Worm (Caenorhabditis elegans) whole organism, L4 larva: Measurements from ENCODE around the gene prp-19.

Experiments used
- F10B5.3 ChIP-seq: sonication (generic microtip); optimal IDR thresholded peaks from 2 replicates; lab custom pipeline; 2016; ENCODE audit warnings: mild to moderate bottlenecking, missing genetic modification characterization, missing compliant biosample characterization
- F37D6.2 ChIP-seq: sonication (generic microtip); optimal IDR thresholded peaks from 2 replicates; lab custom pipeline; 2016; ENCODE audit warnings: mild to moderate bottlenecking, missing genetic modification characterization, missing compliant biosample characterization
- F44E2.7 ChIP-seq: fragments of 200-800 bp; sonication (Bioruptor generic); IDR thresholded peaks from 2 replicates; pipeline ENCODE4 v2.1.2; 2022; ENCODE audit warnings: missing genetic modification characterization, missing compliant biosample characterization
- ZK337.2 ChIP-seq: fragments of 200-800 bp; sonication (Bioruptor generic); IDR thresholded peaks from 2 replicates; pipeline ENCODE4 v1.3.6; 2022; ENCODE audit warnings: missing genetic modification reagents, missing genetic modification characterization, missing compliant biosample characterization
- ceh-20 ChIP-seq: fragments of 200-800 bp; sonication (Bioruptor generic); IDR thresholded peaks from 2 replicates; pipeline ENCODE4 v1.3.6; 2022; ENCODE audit warnings: missing genetic modification reagents, missing genetic modification characterization, missing compliant biosample characterization
- ceh-44 ChIP-seq: fragments of 200-800 bp; sonication (Bioruptor generic); IDR thresholded peaks from 2 replicates; pipeline ENCODE4 v1.3.6; 2022; ENCODE audit warnings: missing genetic modification reagents, missing genetic modification characterization, missing compliant biosample characterization
- ceh-62 ChIP-seq: sonication (generic microtip); optimal IDR thresholded peaks from 2 replicates; lab custom pipeline; 2017; ENCODE audit warnings: missing biosample characterization, missing genetic modification characterization
- ceh-82 ChIP-seq: sonication (generic microtip); optimal IDR thresholded peaks from 2 replicates; lab custom pipeline; 2017; ENCODE audit warnings: missing biosample characterization, missing genetic modification characterization
- cey-2 ChIP-seq: sonication (generic microtip); optimal IDR thresholded peaks from 3 replicates; lab custom pipeline; 2017; ENCODE audit warnings: missing genetic modification characterization, mild to moderate bottlenecking, missing compliant biosample characterization, antibody characterized with exemption, borderline replicate concordance; ENCODE audit not compliant: insufficient read depth
- daf-12 ChIP-seq: fragments of 150-350 bp; optimal IDR thresholded peaks from 2 replicates; lab custom pipeline; 2014; ENCODE audit warnings: missing biosample characterization, missing genetic modification reagents, missing genetic modification characterization
- dmd-8 ChIP-seq: fragments of 200-800 bp; sonication (Bioruptor generic); IDR thresholded peaks from 2 replicates; pipeline ENCODE4 v1.3.6; 2022; ENCODE audit warnings: missing genetic modification characterization, missing compliant biosample characterization
- duxl-1 ChIP-seq: sonication (generic microtip); optimal IDR thresholded peaks from 2 replicates; lab custom pipeline; 2016; ENCODE audit warnings: mild to moderate bottlenecking, missing genetic modification characterization, moderate library complexity, missing compliant biosample characterization; ENCODE audit not compliant: poor library complexity
- dve-1 ChIP-seq: sonication (generic microtip); optimal IDR thresholded peaks from 2 replicates; lab custom pipeline; 2017; ENCODE audit warnings: antibody characterized with exemption, mild to moderate bottlenecking, missing genetic modification characterization, missing compliant biosample characterization; ENCODE audit not compliant: insufficient read depth
- fkh-10 ChIP-seq: fragments of 150-350 bp; optimal IDR thresholded peaks from 2 replicates; lab custom pipeline; 2014; ENCODE audit warnings: missing biosample characterization, missing genetic modification reagents, missing genetic modification characterization
- fos-1 ChIP-seq: fragments of 150-350 bp; optimal IDR thresholded peaks from 2 replicates; lab custom pipeline; 2014; ENCODE audit warnings: missing biosample characterization, missing genetic modification characterization
- hlh-30 ChIP-seq: sonication (generic microtip); optimal IDR thresholded peaks from 2 replicates; lab custom pipeline; 2017; ENCODE audit warnings: antibody characterized with exemption, mild to moderate bottlenecking, missing genetic modification characterization, missing compliant biosample characterization; ENCODE audit not compliant: insufficient read depth
- hmg-1.1 ChIP-seq: fragments of 200-800 bp; sonication (Bioruptor generic); IDR thresholded peaks from 2 replicates; pipeline ENCODE4 v1.3.6; 2022; ENCODE audit warnings: missing genetic modification reagents, missing genetic modification characterization, missing compliant biosample characterization
- lin-13 ChIP-seq: fragments of 150-350 bp; optimal IDR thresholded peaks from 2 replicates; lab custom pipeline; 2014; ENCODE audit warnings: missing biosample characterization, missing genetic modification reagents, missing genetic modification characterization
- lin-39 ChIP-seq: fragments of 150-350 bp; optimal IDR thresholded peaks from 2 replicates; lab custom pipeline; 2014; ENCODE audit warnings: missing biosample characterization, missing genetic modification reagents, missing genetic modification characterization
- lir-3 ChIP-seq: sonication (generic microtip); optimal IDR thresholded peaks from 2 replicates; lab custom pipeline; 2016; ENCODE audit warnings: mild to moderate bottlenecking, missing genetic modification characterization, missing compliant biosample characterization
- lsy-2 ChIP-seq, 2 experiments: fragments of 150-350 bp in 1 of 2; sonication (generic microtip) in 1 of 2; optimal IDR thresholded peaks; 2 replicates each; lab custom pipeline; 2014 to 2017; ENCODE audit warnings: missing biosample characterization in 2 of 2, missing genetic modification characterization in 2 of 2
- mdl-1 ChIP-seq, 2 experiments: fragments of 150-350 bp in 1 of 2; sonication (generic microtip) in 1 of 2; optimal IDR thresholded peaks; 2 replicates each; lab custom pipeline; 2014 to 2017; ENCODE audit warnings: missing biosample characterization in 2 of 2, missing genetic modification characterization in 2 of 2
- mep-1 ChIP-seq: fragments of 150-350 bp; sonication (generic microtip); optimal IDR thresholded peaks from 3 replicates; lab custom pipeline; 2014; ENCODE audit warnings: missing biosample characterization, missing genetic modification characterization
- nhr-10 ChIP-seq: fragments of 150-350 bp; optimal IDR thresholded peaks from 2 replicates; lab custom pipeline; 2014; ENCODE audit warnings: missing biosample characterization, missing genetic modification characterization
- nhr-25 ChIP-seq: sonication (generic microtip); optimal IDR thresholded peaks from 2 replicates; lab custom pipeline; 2017; ENCODE audit warnings: missing genetic modification characterization, mild to moderate bottlenecking, missing compliant biosample characterization, antibody characterized with exemption, moderate library complexity, borderline replicate concordance; ENCODE audit not compliant: insufficient read depth
- nhr-41 ChIP-seq: fragments of 200-800 bp; sonication (Bioruptor generic); IDR thresholded peaks from 2 replicates; pipeline ENCODE4 v1.3.6; 2022; ENCODE audit warnings: missing genetic modification reagents, missing genetic modification characterization, missing compliant biosample characterization
- pha-4 ChIP-seq, 2 experiments: fragments of 150-350 bp in 1 of 2; fragments of 200-800 bp in 1 of 2; sonication (Bioruptor generic) in 1 of 2; IDR thresholded peaks in 1 of 2; optimal IDR thresholded peaks in 1 of 2; 2 replicates each; pipeline versions ENCODE4 v1.3.6 to Lab custom; 2014 to 2022; ENCODE audit warnings: missing genetic modification characterization in 2 of 2, missing genetic modification reagents in 2 of 2, missing biosample characterization in 1 of 2, missing compliant biosample characterization in 1 of 2
- rbr-2 ChIP-seq: sonication (generic microtip); optimal IDR thresholded peaks from 2 replicates; lab custom pipeline; 2016; ENCODE audit warnings: missing genotype, missing genetic modification characterization, missing compliant biosample characterization
- sdz-12 ChIP-seq: fragments of 200-800 bp; sonication (Bioruptor generic); optimal IDR thresholded peaks from 2 replicates; lab custom pipeline; 2018; ENCODE audit warnings: mild to moderate bottlenecking, missing genetic modification characterization, missing compliant biosample characterization
- set-16 ChIP-seq: fragments of 200-800 bp; sonication (Bioruptor generic); IDR thresholded peaks from 2 replicates; pipeline ENCODE4 v1.3.6; 2022; ENCODE audit warnings: missing genetic modification reagents, missing genetic modification characterization, missing compliant biosample characterization
- snpc-1.2 ChIP-seq: fragments of 200-800 bp; sonication (Bioruptor generic); IDR thresholded peaks from 2 replicates; pipeline ENCODE4 v1.3.6; 2022; ENCODE audit warnings: missing genetic modification reagents, missing genetic modification characterization, missing compliant biosample characterization
- spr-3 ChIP-seq: fragments of 200-800 bp; sonication (Bioruptor generic); optimal IDR thresholded peaks from 2 replicates; lab custom pipeline; 2018; ENCODE audit warnings: mild to moderate bottlenecking, missing genetic modification characterization, missing compliant biosample characterization
- tra-1 ChIP-seq: fragments of 200-800 bp; sonication (Bioruptor generic); IDR thresholded peaks from 2 replicates; pipeline ENCODE4 v1.3.6; 2022; ENCODE audit warnings: missing genetic modification reagents, missing genetic modification characterization, missing compliant biosample characterization
- unc-130 ChIP-seq: sonication (generic microtip); optimal IDR thresholded peaks from 2 replicates; lab custom pipeline; 2016; ENCODE audit warnings: missing genetic modification reagents, missing genetic modification characterization, missing compliant biosample characterization
- zag-1 ChIP-seq: fragments of 150-350 bp; optimal IDR thresholded peaks from 2 replicates; lab custom pipeline; 2014; ENCODE audit warnings: missing biosample characterization, missing genetic modification characterization
- zfp-3 ChIP-seq: fragments of 200-800 bp; sonication (Bioruptor generic); conservative IDR thresholded peaks from 2 replicates; pipeline ENCODE4 v1.3.6; 2022; ENCODE audit warnings: missing genetic modification reagents, missing genetic modification characterization, missing compliant biosample characterization
- zip-11 ChIP-seq: fragments of 200-800 bp; sonication (Bioruptor generic); IDR thresholded peaks from 2 replicates; pipeline ENCODE4 v1.3.6; 2022; ENCODE audit warnings: missing genetic modification characterization, missing compliant biosample characterization

The prp-19 gene

ce11 chrIII:5188426-5188825 is 16.6 kb upstream of the prp-19 start, which contains the start of gene K10D2.8:
Gene K10D2.8 (plus strand): TSS chrIII:5188726.
- TF ChIP-seq F44E2.7 (GFP tag; lab: Robert Waterston, UW): no peak
- no peak for TF ChIP-seq fkh-10 (GFP tag; lab: Kevin White, UChicago)
- TF ChIP-seq pha-4 (GFP tag; IDR thresholded peaks at IDR 0.05; lab: Robert Waterston, UW): no peak
- TF ChIP-seq pha-4 (tag; optimal IDR thresholded peaks at IDR 0.05; lab: Kevin White, UChicago): no peak
- TF ChIP-seq lsy-2 (tag; optimal IDR thresholded peaks at IDR 0.05; lab: Kevin White, UChicago): no peak
- TF ChIP-seq zfp-3 (GFP tag; lab: Robert Waterston, UW): no peak
- no peak for TF ChIP-seq sdz-12
- TF ChIP-seq spr-3 (GFP tag; lab: Kevin White, UChicago): no peak
- no peak for TF ChIP-seq ZK337.2 (GFP tag; lab: Robert Waterston, UW)
- no peak for TF ChIP-seq hmg-1.1 (GFP tag; lab: Robert Waterston, UW)
- TF ChIP-seq lin-39: no peak
- no peak for TF ChIP-seq daf-12 (tag; lab: Kevin White, UChicago)
- no peak for TF ChIP-seq ceh-20 (GFP tag; lab: Robert Waterston, UW)
- TF ChIP-seq ceh-44 (GFP tag; lab: Robert Waterston, UW): no peak
- no peak for TF ChIP-seq snpc-1.2 (GFP tag; lab: Robert Waterston, UW)
- no peak for TF ChIP-seq mep-1 (tag; lab: Kevin White, UChicago)
- TF ChIP-seq lir-3 (tag; lab: Kevin White, UChicago): no peak
- TF ChIP-seq unc-130 (GFP tag; lab: Kevin White, UChicago): no peak

ce11 chrIII:5185620-5186019 is 13.8 kb upstream of the prp-19 start, which contains the start of gene pup-2:
Gene pup-2 (plus strand): TSS chrIII:5185920.
- no peak for TF ChIP-seq ceh-44 (GFP tag; lab: Robert Waterston, UW)
- no peak for TF ChIP-seq set-16 (GFP tag; lab: Robert Waterston, UW)
- no peak for TF ChIP-seq ceh-82
- no peak for TF ChIP-seq fos-1 (tag; lab: Kevin White, UChicago)
- TF ChIP-seq spr-3 (GFP tag; lab: Kevin White, UChicago): no peak
- no peak for TF ChIP-seq nhr-10 (tag; lab: Kevin White, UChicago)
- no peak for TF ChIP-seq nhr-25 (tag; lab: Kevin White, UChicago)
- no peak for TF ChIP-seq zip-11 (GFP tag; lab: Robert Waterston, UW)
- TF ChIP-seq fkh-10 (GFP tag; lab: Kevin White, UChicago): no peak
- no peak for TF ChIP-seq dve-1 (tag; lab: Kevin White, UChicago)
- TF ChIP-seq dmd-8 (GFP tag; lab: Robert Waterston, UW): no peak
- TF ChIP-seq tra-1 (GFP tag; lab: Robert Waterston, UW): no peak

DNA sequence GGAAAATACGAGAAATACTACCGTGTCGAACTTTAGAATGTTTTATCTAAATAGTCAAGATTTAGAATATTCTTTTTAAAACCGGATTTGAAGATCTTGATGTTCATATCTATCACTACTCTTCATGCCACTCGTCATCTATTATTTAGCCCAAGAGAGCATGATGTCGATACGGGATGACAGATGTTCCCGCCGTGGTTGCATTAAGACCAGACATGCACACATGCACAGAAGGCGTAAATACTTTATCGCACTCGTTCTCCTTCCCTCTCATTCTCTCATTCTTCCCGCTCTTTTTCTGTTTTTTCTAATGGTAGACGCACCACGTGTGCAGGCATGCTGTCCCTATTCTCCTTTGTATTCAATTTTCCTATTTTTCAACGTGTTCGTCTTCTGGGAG is 11.5 kb upstream of the prp-19 start:
- peak in 1 of 2 experiments; percentile 5 for TF ChIP-seq mdl-1 (tag; optimal IDR thresholded peaks at IDR 0.05; lab: Kevin White, UChicago)
- TF ChIP-seq ceh-62: no peak
- 0 out of 2 replicates have a peak, but pooled peaks have one; percentile 20 for TF ChIP-seq hmg-1.1 (GFP tag; lab: Robert Waterston, UW)
- no peak for TF ChIP-seq nhr-41
- TF ChIP-seq zag-1 (tag; lab: Kevin White, UChicago): no peak
- TF ChIP-seq rbr-2: no peak
- TF ChIP-seq F37D6.2 (tag; lab: Kevin White, UChicago): no peak
- no peak for TF ChIP-seq lin-13
- TF ChIP-seq hlh-30 (tag; lab: Kevin White, UChicago): peak; percentile 11
- no peak for TF ChIP-seq cey-2 (tag; lab: Kevin White, UChicago)
- no peak for TF ChIP-seq duxl-1 (tag; lab: Kevin White, UChicago)
- TF ChIP-seq lir-3 (tag; lab: Kevin White, UChicago): no peak
- no peak for TF ChIP-seq F10B5.3 (tag; lab: Kevin White, UChicago)
